Worm (Caenorhabditis elegans): Measurements from ENCODE around the gene ugt-53.

The ugt-53 gene

DNA sequence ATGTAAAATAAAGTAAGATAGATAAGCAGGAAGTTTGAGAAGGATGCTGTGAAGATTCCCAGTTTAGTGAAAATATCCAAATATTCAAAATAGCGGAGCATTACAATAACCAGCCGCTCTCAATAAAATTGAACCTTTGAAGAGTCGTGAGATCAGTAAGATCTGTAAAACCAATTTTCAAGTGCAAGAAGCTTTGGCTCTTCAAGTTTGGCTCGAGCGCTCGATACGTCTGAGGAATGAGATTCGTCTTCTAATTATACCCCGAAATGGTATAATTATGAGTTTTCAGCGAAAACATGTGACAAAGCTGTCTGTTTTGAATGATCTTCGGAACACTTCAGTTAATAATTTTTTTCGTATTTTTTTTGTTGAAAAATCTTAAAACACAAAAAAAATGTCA lies 50.7 kb downstream of the ugt-53 start, which contains the start of gene str-46:
str-46 (minus strand) TSS at position 101 of the 400 bp plus-strand sequence.
- TF ChIP-seq F10B5.3 (tag; optimal IDR thresholded peaks at IDR 0.05) (no peak), hif-1 (tag; optimal IDR thresholded peaks at IDR 0.05) (no peak), F49E8.2 (tag; optimal IDR thresholded peaks at IDR 0.05; ENCODE audit: borderline replicate concordance) (no peak)

All from whole organism, L4 larva.